Fruit fly (Drosophila melanogaster) whole organism, embryonic: ENCODE data around the gene scat.
A peak's percentile ranks its signal among the peaks of the same experiment; 100 is the strongest.

ENCODE experiments used
- Ada2b ChIP-seq: fragments of 200-800 bp; sonication (Bioruptor generic); IDR thresholded peaks from 2 replicates; pipeline ENCODE4 v1.3.6; 2022; ENCODE audit warnings: missing biosample characterization, missing genetic modification characterization
- B-H2 ChIP-seq: fragments of 200-800 bp; sonication (Bioruptor generic); optimal IDR thresholded peaks from 2 replicates; lab custom pipeline; 2018; ENCODE audit warnings: missing biosample characterization, mild to moderate bottlenecking, missing genetic modification characterization
- Blimp-1 ChIP-seq: fragments of 200-800 bp; sonication (Bioruptor generic); optimal IDR thresholded peaks from 3 replicates; lab custom pipeline; 2018; ENCODE audit warnings: missing biosample characterization, missing genetic modification characterization, mild to moderate bottlenecking, moderate library complexity, missing genetic modification reagents
- CG10565 ChIP-seq: fragments of 200-800 bp; sonication (Bioruptor generic); optimal IDR thresholded peaks from 3 replicates; lab custom pipeline; 2016; ENCODE audit warnings: missing biosample characterization, mild to moderate bottlenecking, missing genetic modification characterization
- CG11456 ChIP-seq: fragments of 200-800 bp; sonication (Bioruptor generic); IDR thresholded peaks from 3 replicates; pipeline ENCODE4 v1.3.6; 2022; ENCODE audit warnings: missing biosample characterization, missing genetic modification characterization
- CG11695 ChIP-seq: fragments of 200-800 bp; sonication (Bioruptor generic); IDR thresholded peaks from 3 replicates; pipeline ENCODE4 v1.3.6; 2022; ENCODE audit warnings: missing biosample characterization, missing genetic modification characterization
- CG12104 ChIP-seq: fragments of 200-800 bp; sonication (Bioruptor generic); optimal IDR thresholded peaks from 3 replicates; lab custom pipeline; 2016; ENCODE audit warnings: missing biosample characterization, missing genetic modification characterization
- CG14441 ChIP-seq: fragments of 200-800 bp; sonication (Bioruptor generic); IDR thresholded peaks from 2 replicates; pipeline ENCODE4 v1.3.6; 2022; ENCODE audit warnings: missing biosample characterization, missing genetic modification characterization
- CG14965 ChIP-seq: fragments of 200-800 bp; sonication (Bioruptor generic); optimal IDR thresholded peaks from 2 replicates; lab custom pipeline; 2016; ENCODE audit warnings: missing biosample characterization, missing genetic modification characterization, borderline replicate concordance
- CG15514 ChIP-seq: fragments of 200-800 bp; sonication (Bioruptor generic); optimal IDR thresholded peaks from 3 replicates; lab custom pipeline; 2017; ENCODE audit warnings: missing biosample characterization, missing genetic modification characterization, mild to moderate bottlenecking, moderate library complexity, missing genetic modification reagents
- CG15601 ChIP-seq: fragments of 200-800 bp; sonication (Bioruptor generic); optimal IDR thresholded peaks from 3 replicates; lab custom pipeline; 2019; ENCODE audit warnings: missing biosample characterization, mild to moderate bottlenecking, missing genetic modification characterization, moderate library complexity
- CG1647 ChIP-seq: fragments of 200-800 bp; sonication (Bioruptor generic); optimal IDR thresholded peaks from 3 replicates; lab custom pipeline; 2016; ENCODE audit warnings: missing biosample characterization, missing genetic modification characterization
- CG18011 ChIP-seq: fragments of 200-800 bp; sonication (Bioruptor generic); optimal IDR thresholded peaks from 2 replicates; lab custom pipeline; 2017; ENCODE audit warnings: missing biosample characterization, missing genetic modification characterization, mild to moderate bottlenecking, moderate library complexity, missing genotype
- CG2875 ChIP-seq: fragments of 200-800 bp; sonication (Bioruptor generic); optimal IDR thresholded peaks from 2 replicates; lab custom pipeline; 2017; ENCODE audit warnings: missing biosample characterization, mild to moderate bottlenecking, missing genetic modification characterization, missing genetic modification reagents
- CG33213 ChIP-seq: fragments of 200-800 bp; sonication (Bioruptor generic); optimal IDR thresholded peaks from 3 replicates; lab custom pipeline; 2016; ENCODE audit warnings: missing biosample characterization, missing genetic modification characterization
- CG4404 ChIP-seq: fragments of 200-800 bp; sonication (Bioruptor generic); IDR thresholded peaks from 2 replicates; pipeline ENCODE4 v1.3.6; 2022; ENCODE audit warnings: missing biosample characterization, missing genetic modification characterization
- CG5180 ChIP-seq: fragments of 200-800 bp; sonication (Bioruptor generic); optimal IDR thresholded peaks from 3 replicates; lab custom pipeline; 2017; ENCODE audit warnings: missing biosample characterization, missing genetic modification characterization, mild to moderate bottlenecking, moderate library complexity, missing genetic modification reagents
- CG6254 ChIP-seq: fragments of 200-800 bp; sonication (Bioruptor generic); optimal IDR thresholded peaks from 3 replicates; lab custom pipeline; 2017; ENCODE audit warnings: mild to moderate bottlenecking, missing biosample characterization, missing genetic modification reagents, missing genetic modification characterization
- CG6791 ChIP-seq: fragments of 200-800 bp; sonication (Bioruptor generic); IDR thresholded peaks from 3 replicates; pipeline ENCODE4 v1.3.6; 2022; ENCODE audit warnings: missing biosample characterization, missing genetic modification characterization; ENCODE audit not compliant: partially characterized antibody
- CG6813 ChIP-seq: fragments of 200-800 bp; sonication (Bioruptor generic); optimal IDR thresholded peaks from 2 replicates; lab custom pipeline; 2017; ENCODE audit warnings: missing biosample characterization, missing genetic modification characterization, mild to moderate bottlenecking, moderate library complexity, missing genetic modification reagents
- CG7928 ChIP-seq: fragments of 200-800 bp; sonication (Bioruptor generic); optimal IDR thresholded peaks from 2 replicates; lab custom pipeline; 2017; ENCODE audit warnings: missing biosample characterization, mild to moderate bottlenecking, missing genetic modification characterization
- Dip2 ChIP-seq: fragments of 200-800 bp; sonication (Bioruptor generic); IDR thresholded peaks from 2 replicates; pipeline ENCODE4 v1.3.6; 2022; ENCODE audit warnings: missing biosample characterization, missing genetic modification characterization
- Doc2 ChIP-seq: fragments of 200-800 bp; sonication (Bioruptor generic); IDR thresholded peaks from 2 replicates; pipeline ENCODE4 v1.3.6; 2022; ENCODE audit warnings: missing biosample characterization, missing genetic modification characterization
- Doc3 ChIP-seq: fragments of 200-800 bp; sonication (Bioruptor generic); IDR thresholded peaks from 3 replicates; pipeline ENCODE4 v1.3.6; 2022; ENCODE audit warnings: missing biosample characterization, missing genetic modification characterization; ENCODE audit not compliant: partially characterized antibody
- E2f1 ChIP-seq: fragments of 200-800 bp; sonication (Bioruptor generic); IDR thresholded peaks from 2 replicates; pipeline ENCODE4 v1.3.6; 2022; ENCODE audit warnings: missing biosample characterization, missing genetic modification characterization
- Gsc ChIP-seq: fragments of 200-800 bp; sonication (Bioruptor generic); IDR thresholded peaks from 2 replicates; pipeline ENCODE4 v1.3.6; 2022; ENCODE audit warnings: missing biosample characterization, missing genetic modification characterization
- HLH54F ChIP-seq: fragments of 200-800 bp; sonication (Bioruptor generic); optimal IDR thresholded peaks from 3 replicates; lab custom pipeline; 2016; ENCODE audit warnings: missing biosample characterization, missing genetic modification characterization
- Kr ChIP-seq: fragments of 200-800 bp; sonication (Bioruptor generic); optimal IDR thresholded peaks from 2 replicates; lab custom pipeline; 2017; ENCODE audit warnings: missing biosample characterization, mild to moderate bottlenecking, missing genetic modification characterization
- Myb ChIP-seq: fragments of 200-800 bp; sonication (Bioruptor generic); optimal IDR thresholded peaks from 2 replicates; lab custom pipeline; 2016; ENCODE audit warnings: missing biosample characterization, missing genetic modification characterization
- Six4 ChIP-seq: fragments of 200-800 bp; sonication (Bioruptor generic); optimal IDR thresholded peaks from 2 replicates; lab custom pipeline; 2016; ENCODE audit warnings: missing biosample characterization, missing genetic modification characterization
- Sry-δ ChIP-seq: fragments of 200-800 bp; sonication (Bioruptor generic); optimal IDR thresholded peaks from 2 replicates; lab custom pipeline; 2016; ENCODE audit warnings: missing biosample characterization, missing genetic modification characterization
- al ChIP-seq: fragments of 200-800 bp; sonication (Bioruptor generic); IDR thresholded peaks from 2 replicates; pipeline ENCODE4 v1.3.6; 2022; ENCODE audit warnings: missing biosample characterization, missing genetic modification characterization
- aop ChIP-seq: fragments of 200-800 bp; sonication (Bioruptor generic); IDR thresholded peaks from 2 replicates; pipeline ENCODE4 v1.3.6; 2022; ENCODE audit warnings: missing biosample characterization, missing genetic modification characterization
- ap ChIP-seq: fragments of 200-800 bp; sonication (Bioruptor generic); IDR thresholded peaks from 2 replicates; pipeline ENCODE4 v1.3.6; 2022; ENCODE audit warnings: missing biosample characterization, missing genetic modification characterization
- ase ChIP-seq: fragments of 200-800 bp; sonication (Bioruptor generic); IDR thresholded peaks from 3 replicates; pipeline ENCODE4 v1.3.6; 2022; ENCODE audit warnings: missing biosample characterization, missing genetic modification characterization
- caup ChIP-seq: fragments of 200-800 bp; sonication (Bioruptor generic); optimal IDR thresholded peaks from 3 replicates; lab custom pipeline; 2017; ENCODE audit warnings: missing biosample characterization, mild to moderate bottlenecking, missing genetic modification characterization, moderate library complexity; ENCODE audit not compliant: severe bottlenecking
- exex ChIP-seq: fragments of 200-800 bp; sonication (Bioruptor generic); optimal IDR thresholded peaks from 4 replicates; lab custom pipeline; 2018; ENCODE audit warnings: missing biosample characterization, mild to moderate bottlenecking, missing genetic modification characterization, moderate library complexity
- hbn ChIP-seq: fragments of 200-800 bp; sonication (Bioruptor generic); IDR thresholded peaks from 2 replicates; pipeline ENCODE4 v1.3.6; 2022; ENCODE audit warnings: missing biosample characterization, missing genetic modification characterization; ENCODE audit not compliant: partially characterized antibody
- inv ChIP-seq: fragments of 200-800 bp; sonication (Bioruptor generic); IDR thresholded peaks from 2 replicates; pipeline ENCODE4 v1.3.6; 2022; ENCODE audit warnings: missing biosample characterization, missing genetic modification characterization; ENCODE audit not compliant: partially characterized antibody
- jumu ChIP-seq: fragments of 200-800 bp; sonication (Bioruptor generic); optimal IDR thresholded peaks from 3 replicates; lab custom pipeline; 2016; ENCODE audit warnings: missing biosample characterization, missing genetic modification characterization
- lilli ChIP-seq: fragments of 200-800 bp; sonication (Bioruptor generic); optimal IDR thresholded peaks from 3 replicates; lab custom pipeline; 2016; ENCODE audit warnings: missing biosample characterization, missing genetic modification characterization
- maf-S ChIP-seq: fragments of 200-800 bp; sonication (Bioruptor generic); optimal IDR thresholded peaks from 2 replicates; lab custom pipeline; 2016; ENCODE audit warnings: missing biosample characterization, missing genetic modification characterization
- nerfin-1 ChIP-seq: fragments of 200-800 bp; sonication (Bioruptor generic); optimal IDR thresholded peaks from 3 replicates; lab custom pipeline; 2019; ENCODE audit warnings: missing biosample characterization, mild to moderate bottlenecking, missing genetic modification characterization, moderate library complexity
- pita ChIP-seq: fragments of 200-800 bp; sonication (Bioruptor generic); optimal IDR thresholded peaks from 2 replicates; lab custom pipeline; 2017; ENCODE audit warnings: missing biosample characterization, mild to moderate bottlenecking, missing genetic modification characterization
- seq ChIP-seq: fragments of 200-800 bp; sonication (Bioruptor generic); IDR thresholded peaks from 2 replicates; pipeline ENCODE4 v1.3.6; 2022; ENCODE audit warnings: missing biosample characterization, missing genetic modification characterization
- sna ChIP-seq: fragments of 200-800 bp; sonication (Bioruptor generic); IDR thresholded peaks from 2 replicates; pipeline ENCODE4 v1.3.6; 2022; ENCODE audit warnings: missing biosample characterization, missing genetic modification characterization; ENCODE audit not compliant: partially characterized antibody
- sug ChIP-seq: fragments of 200-800 bp; optimal IDR thresholded peaks from 2 replicates; lab custom pipeline; 2019; ENCODE audit warnings: missing biosample characterization, mild to moderate bottlenecking, missing genetic modification characterization, moderate library complexity
- yki ChIP-seq: fragments of >200 bp; optimal IDR thresholded peaks from 3 replicates; lab custom pipeline; 2018
- zen2 ChIP-seq: fragments of 200-800 bp; sonication (Bioruptor generic); IDR thresholded peaks from 3 replicates; pipeline ENCODE4 v1.3.6; 2022; ENCODE audit warnings: missing biosample characterization, missing genetic modification characterization; ENCODE audit not compliant: partially characterized antibody

The scat gene

dm6 chr2L:9449257-9449972, 18.2 kb downstream of the scat start (continued):
- TF ChIP-seq CG14441 (GFP tag; lab: Robert Waterston, UW), result peak; percentile 92
- peak; percentile 73 for TF ChIP-seq CG18011 (GFP tag; lab: Kevin White, UChicago)
- TF ChIP-seq Six4, result peak; percentile 95
- TF ChIP-seq CG4404, result peak; percentile 98
- peak; percentile 18 for TF ChIP-seq Myb (GFP tag; lab: Kevin White, UChicago)
- TF ChIP-seq CG7928 (GFP tag; lab: Kevin White, UChicago), result peak; percentile 67
- no peak for TF ChIP-seq zen2
- TF ChIP-seq ase, result peak; percentile 91
- peak; percentile 67 for TF ChIP-seq aop (GFP tag; lab: Robert Waterston, UW)
- no peak for TF ChIP-seq Sry-δ
- peak; percentile 74 for TF ChIP-seq CG10565 (GFP tag; lab: Kevin White, UChicago)
- peak; percentile 97 for TF ChIP-seq seq (GFP tag; lab: Robert Waterston, UW)
- TF ChIP-seq yki, result peak; percentile 50
- peak; percentile 76 for TF ChIP-seq CG1647
- TF ChIP-seq lilli (GFP tag; lab: Kevin White, UChicago), result peak; percentile 90
- TF ChIP-seq CG2875 (GFP tag; lab: Kevin White, UChicago), result peak; percentile 93
- peak; percentile 96 for TF ChIP-seq sug (tag; lab: Kevin White, UChicago)
- peak; percentile 94 for TF ChIP-seq E2f1 (GFP tag; lab: Robert Waterston, UW)
- peak; percentile 91 for TF ChIP-seq Kr
- peak; percentile 95 for TF ChIP-seq nerfin-1 (tag; lab: Kevin White, UChicago)
- peak; percentile 91 for TF ChIP-seq Blimp-1 (GFP tag; lab: Kevin White, UChicago)
- TF ChIP-seq caup (GFP tag; lab: Kevin White, UChicago), result peak; percentile 93
- peak; percentile 98 for TF ChIP-seq CG6254
- no peak; the same call in 1 of the 2 replicates for TF ChIP-seq Gsc (GFP tag; lab: Robert Waterston, UW)
- no peak for TF ChIP-seq CG14965 (GFP tag; lab: Kevin White, UChicago)
- peak; percentile 81 for TF ChIP-seq maf-S (GFP tag; lab: Kevin White, UChicago)
- peak; percentile 53 for TF ChIP-seq HLH54F (GFP tag; lab: Kevin White, UChicago)
- TF ChIP-seq Dip2, result peak; percentile 68; the same call in 1 of the 2 replicates
- TF ChIP-seq Doc3, result no peak
- peak; percentile 74 for TF ChIP-seq CG15514 (GFP tag; lab: Kevin White, UChicago)
- TF ChIP-seq CG5180 (GFP tag; lab: Kevin White, UChicago), result peak; percentile 88
- peak; percentile 24 for TF ChIP-seq CG33213 (GFP tag; lab: Kevin White, UChicago)
- TF ChIP-seq CG12104 (GFP tag; lab: Kevin White, UChicago), result peak; percentile 94
- TF ChIP-seq CG6813 (GFP tag; lab: Kevin White, UChicago), result peak; percentile 92
- TF ChIP-seq jumu (GFP tag; lab: Kevin White, UChicago), result no peak
- TF ChIP-seq CG11695, result peak; percentile 97
- TF ChIP-seq Doc2 (GFP tag; lab: Robert Waterston, UW), result no peak; the same call in 1 of the 2 replicates
- peak; percentile 94 for TF ChIP-seq CG15601 (tag; lab: Kevin White, UChicago)
- peak; percentile 92 for TF ChIP-seq CG11456 (GFP tag; lab: Robert Waterston, UW)
- TF ChIP-seq B-H2 (GFP tag; lab: Kevin White, UChicago), result peak; percentile 91
- peak; percentile 87 for TF ChIP-seq ap (GFP tag; lab: Robert Waterston, UW)
- TF ChIP-seq al (GFP tag; lab: Robert Waterston, UW), result peak; percentile 94
- peak; percentile 85 for TF ChIP-seq Ada2b (GFP tag; lab: Robert Waterston, UW)
- TF ChIP-seq inv, result no peak
- no peak for TF ChIP-seq pita (GFP tag; lab: Kevin White, UChicago)
- no peak for TF ChIP-seq hbn (GFP tag; lab: Robert Waterston, UW)
- TF ChIP-seq sna (GFP tag; lab: Robert Waterston, UW), result no peak
- peak; percentile 72 for TF ChIP-seq exex
- peak; percentile 54; the same call in 1 of the 3 replicates for TF ChIP-seq CG6791 (GFP tag; lab: Robert Waterston, UW)
